Worm (Caenorhabditis elegans): ENCODE measurements around the gene clec-225.

DNA sequence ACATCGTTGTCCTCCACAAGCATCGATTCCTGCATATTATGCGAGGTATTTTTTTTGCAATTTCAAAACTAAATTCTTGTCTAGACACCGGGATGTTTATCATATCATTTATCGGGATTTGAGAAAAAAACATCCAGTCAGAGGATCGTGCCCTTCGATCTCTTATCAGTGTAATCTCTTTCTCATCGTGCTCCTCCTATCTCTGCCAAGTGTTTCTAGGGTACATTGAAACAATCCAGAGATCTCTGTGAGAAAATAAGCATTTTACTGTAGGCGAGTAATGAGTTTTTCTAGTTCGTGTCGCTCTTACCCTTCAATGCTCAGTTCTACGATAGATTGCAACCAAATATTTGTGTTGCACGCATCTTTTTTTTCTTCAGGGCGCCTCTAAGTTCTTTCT, 46.2 kb downstream of the clec-225 start:
- TF ChIP-seq ama-1 (optimal IDR thresholded peaks at IDR 0.05) (no peak), tra-4 (tag; optimal IDR thresholded peaks at IDR 0.05) (no peak)
